Worm (Caenorhabditis elegans) whole organism, young adult: ENCODE data around the gene algn-12.

Experiments
- B0336.3 ChIP-seq: fragments of 200-800 bp; sonication (Bioruptor generic); IDR thresholded peaks from 2 replicates; pipeline ENCODE4 v1.3.6; 2022; ENCODE audit warnings: missing genetic modification characterization, missing compliant biosample characterization
- F10E7.11 ChIP-seq: sonication (generic microtip); optimal IDR thresholded peaks from 2 replicates; lab custom pipeline; 2017; ENCODE audit warnings: mild to moderate bottlenecking, missing genetic modification characterization, moderate library complexity, missing compliant biosample characterization
- F49E8.2 ChIP-seq: sonication (generic microtip); optimal IDR thresholded peaks from 3 replicates; lab custom pipeline; 2017; ENCODE audit warnings: missing genetic modification characterization, mild to moderate bottlenecking, missing compliant biosample characterization, antibody characterized with exemption, moderate library complexity; ENCODE audit not compliant: insufficient read depth
- F57C9.4 ChIP-seq: sonication (generic microtip); optimal IDR thresholded peaks from 2 replicates; lab custom pipeline; 2017; ENCODE audit warnings: mild to moderate bottlenecking, missing genetic modification characterization, missing compliant biosample characterization
- attf-5 ChIP-seq: fragments of 200-800 bp; sonication (Bioruptor generic); optimal IDR thresholded peaks from 2 replicates; lab custom pipeline; 2018; ENCODE audit warnings: mild to moderate bottlenecking, missing genetic modification characterization, missing compliant biosample characterization
- attf-6 ChIP-seq: fragments of 200-800 bp; sonication (Bioruptor generic); IDR thresholded peaks from 2 replicates; pipeline ENCODE4 v1.3.6; 2022; ENCODE audit warnings: missing genetic modification reagents, missing genetic modification characterization, missing compliant biosample characterization
- ccch-3 ChIP-seq: fragments of 200-800 bp; sonication (Bioruptor generic); optimal IDR thresholded peaks from 2 replicates; lab custom pipeline; 2018; ENCODE audit warnings: mild to moderate bottlenecking, missing genetic modification characterization, missing compliant biosample characterization
- cebp-1 ChIP-seq, 2 experiments: fragments of 200-800 bp in 1 of 2; sonication (Bioruptor generic) in 1 of 2; sonication (generic microtip) in 1 of 2; IDR thresholded peaks in 1 of 2; optimal IDR thresholded peaks in 1 of 2; 2 replicates each; pipeline versions ENCODE4 v1.3.6 to Lab custom; 2017 to 2022; ENCODE audit warnings: missing compliant biosample characterization in 2 of 2, missing genetic modification characterization in 2 of 2, mild to moderate bottlenecking in 1 of 2, missing genetic modification reagents in 1 of 2, moderate library complexity in 1 of 2
- cebp-2 ChIP-seq: fragments of 200-800 bp; sonication (Bioruptor generic); IDR thresholded peaks from 2 replicates; pipeline ENCODE4 v1.3.6; 2022; ENCODE audit warnings: missing genetic modification characterization, missing compliant biosample characterization
- die-1 ChIP-seq: sonication (generic microtip); optimal IDR thresholded peaks from 2 replicates; lab custom pipeline; 2016; ENCODE audit warnings: missing genotype, mild to moderate bottlenecking, missing genetic modification characterization, missing compliant biosample characterization
- ekl-4 ChIP-seq: fragments of 200-800 bp; sonication (Bioruptor generic); IDR thresholded peaks from 2 replicates; pipeline ENCODE4 v1.3.6; 2022; ENCODE audit warnings: missing genetic modification reagents, missing genetic modification characterization, missing compliant biosample characterization
- hmg-1.2 ChIP-seq: fragments of 200-800 bp; sonication (Bioruptor generic); IDR thresholded peaks from 2 replicates; pipeline ENCODE4 v1.3.6; 2022; ENCODE audit warnings: missing genetic modification reagents, missing genetic modification characterization, missing compliant biosample characterization
- hmg-20 ChIP-seq: fragments of 200-800 bp; sonication (Bioruptor generic); IDR thresholded peaks from 2 replicates; pipeline ENCODE4 v1.3.6; 2022; ENCODE audit warnings: missing genetic modification reagents, missing genetic modification characterization, missing compliant biosample characterization
- hsf-1 ChIP-seq: fragments of 200-800 bp; sonication (Bioruptor generic); IDR thresholded peaks from 2 replicates; pipeline ENCODE4 v1.3.6; 2022; ENCODE audit warnings: missing genetic modification reagents, missing genetic modification characterization, missing compliant biosample characterization
- let-607 ChIP-seq, 2 experiments: fragments of 200-800 bp in 1 of 2; sonication (Bioruptor generic) in 1 of 2; sonication (generic microtip) in 1 of 2; optimal IDR thresholded peaks; 2 replicates each; lab custom pipeline; 2016 to 2018; ENCODE audit warnings: mild to moderate bottlenecking in 2 of 2, missing compliant biosample characterization in 2 of 2, missing genetic modification characterization in 2 of 2, moderate library complexity in 2 of 2, missing genotype in 1 of 2
- lin-26 ChIP-seq: fragments of 200-800 bp; sonication (Bioruptor generic); IDR thresholded peaks from 2 replicates; pipeline ENCODE4 v1.3.6; 2022; ENCODE audit warnings: missing genetic modification reagents, missing genetic modification characterization, missing compliant biosample characterization
- lin-54 ChIP-seq: fragments of 200-800 bp; sonication (Bioruptor generic); optimal IDR thresholded peaks from 2 replicates; lab custom pipeline; 2018; ENCODE audit warnings: mild to moderate bottlenecking, missing genetic modification characterization, missing compliant biosample characterization
- lsl-1 ChIP-seq: fragments of 200-800 bp; sonication (Bioruptor generic); optimal IDR thresholded peaks from 2 replicates; lab custom pipeline; 2018; ENCODE audit warnings: mild to moderate bottlenecking, missing genetic modification characterization, moderate library complexity, missing compliant biosample characterization
- lsy-27 ChIP-seq: sonication (generic microtip); optimal IDR thresholded peaks from 2 replicates; lab custom pipeline; 2017; ENCODE audit warnings: missing genetic modification characterization, mild to moderate bottlenecking, missing compliant biosample characterization, antibody characterized with exemption, missing genotype, borderline replicate concordance; ENCODE audit not compliant: insufficient read depth
- madf-6 ChIP-seq: fragments of 200-800 bp; sonication (Bioruptor generic); IDR thresholded peaks from 2 replicates; pipeline ENCODE4 v1.3.6; 2022; ENCODE audit warnings: missing genetic modification reagents, missing genetic modification characterization, missing compliant biosample characterization
- mcd-1 ChIP-seq: fragments of 200-800 bp; sonication (Bioruptor generic); IDR thresholded peaks from 2 replicates; pipeline ENCODE4 v1.3.6; 2022; ENCODE audit warnings: missing genetic modification reagents, missing genetic modification characterization, missing compliant biosample characterization
- nfyb-1 ChIP-seq: fragments of 200-800 bp; sonication (Bioruptor generic); IDR thresholded peaks from 2 replicates; pipeline ENCODE4 v1.3.6; 2022; ENCODE audit warnings: missing genetic modification reagents, missing genetic modification characterization, missing compliant biosample characterization
- nhr-179 ChIP-seq: sonication (generic microtip); optimal IDR thresholded peaks from 2 replicates; lab custom pipeline; 2016; ENCODE audit warnings: mild to moderate bottlenecking, missing genetic modification characterization, missing compliant biosample characterization
- nhr-27 ChIP-seq: fragments of 200-800 bp; sonication (Bioruptor generic); optimal IDR thresholded peaks from 2 replicates; lab custom pipeline; 2018; ENCODE audit warnings: mild to moderate bottlenecking, missing genetic modification characterization, moderate library complexity, missing compliant biosample characterization
- nhr-80 ChIP-seq: sonication (generic microtip); optimal IDR thresholded peaks from 2 replicates; lab custom pipeline; 2016; ENCODE audit warnings: missing genetic modification characterization, missing compliant biosample characterization
- pbrm-1 ChIP-seq: fragments of 200-800 bp; sonication (Bioruptor generic); IDR thresholded peaks from 2 replicates; pipeline ENCODE4 v1.3.6; 2022; ENCODE audit warnings: missing genetic modification reagents, missing genetic modification characterization, missing compliant biosample characterization
- sea-2 ChIP-seq: fragments of 200-800 bp; sonication (Bioruptor generic); IDR thresholded peaks from 2 replicates; pipeline ENCODE4 v1.3.6; 2022; ENCODE audit warnings: missing genetic modification characterization, missing compliant biosample characterization
- snpc-1.1 ChIP-seq: sonication (generic microtip); optimal IDR thresholded peaks from 2 replicates; lab custom pipeline; 2017; ENCODE audit warnings: missing genetic modification characterization, mild to moderate bottlenecking, missing compliant biosample characterization, antibody characterized with exemption, moderate library complexity, missing genotype, missing genetic modification reagents; ENCODE audit not compliant: insufficient read depth
- snpc-4 ChIP-seq, 5 experiments: fragments of 150-350 bp in 1 of 5; sonication (generic microtip) in 4 of 5; optimal IDR thresholded peaks; 2 replicates each; lab custom pipeline; 2014 to 2018; ENCODE audit warnings: missing genetic modification characterization in 5 of 5, missing biosample characterization in 3 of 5, antibody characterized with exemption in 2 of 5, mild to moderate bottlenecking in 2 of 5, missing compliant biosample characterization in 2 of 5, missing genotype in 2 of 5, moderate library complexity in 2 of 5, missing genetic modification reagents in 1 of 5
- somi-1 ChIP-seq: fragments of 200-800 bp; sonication (Bioruptor generic); optimal IDR thresholded peaks from 2 replicates; lab custom pipeline; 2018; ENCODE audit warnings: mild to moderate bottlenecking, missing genetic modification characterization, missing compliant biosample characterization
- tbx-9 ChIP-seq: sonication (generic microtip); optimal IDR thresholded peaks from 2 replicates; lab custom pipeline; 2016; ENCODE audit warnings: borderline replicate concordance, missing genetic modification characterization, inconsistent platforms, missing compliant biosample characterization
- unc-130 ChIP-seq: sonication (generic microtip); optimal IDR thresholded peaks from 2 replicates; lab custom pipeline; 2016; ENCODE audit warnings: missing genetic modification reagents, missing genetic modification characterization, missing compliant biosample characterization
- xnd-1 ChIP-seq: sonication (generic microtip); optimal IDR thresholded peaks from 2 replicates; lab custom pipeline; 2016; ENCODE audit warnings: missing genotype, missing genetic modification reagents, missing genetic modification characterization, missing compliant biosample characterization

Gene algn-12

ce11 chrV:8012032-8012431 lies 22.9 kb upstream of the algn-12 start, which contains the start of gene rpb-9 (continued):
- TF ChIP-seq B0336.3 = peak; percentile 27; the same call in 1 of the 2 replicates
- no peak for TF ChIP-seq ccch-3 (GFP tag; lab: Kevin White, UChicago)
- TF ChIP-seq let-607 (tag; optimal IDR thresholded peaks at IDR 0.05; lab: Kevin White, UChicago) = no peak
- TF ChIP-seq die-1 = peak; percentile 14
- no peak for TF ChIP-seq nhr-179
- TF ChIP-seq snpc-1.1 = peak; percentile 10
- no peak for TF ChIP-seq cebp-2 (GFP tag; lab: Robert Waterston, UW)
- TF ChIP-seq tbx-9 (tag; lab: Kevin White, UChicago) = no peak
- peak; percentile 30 for TF ChIP-seq F49E8.2 (tag; lab: Kevin White, UChicago)
- TF ChIP-seq nfyb-1 (GFP tag; lab: Robert Waterston, UW) = 0 out of 2 replicates have a peak, but pooled peaks have one; percentile 16
- no peak for TF ChIP-seq somi-1 (GFP tag; lab: Kevin White, UChicago)
- no peak for TF ChIP-seq F57C9.4 (tag; lab: Kevin White, UChicago)

- TF ChIP-seq lsy-27 (tag; lab: Kevin White, UChicago) = no peak
- peak; percentile 34 for TF ChIP-seq attf-5 (GFP tag; lab: Kevin White, UChicago)
- no peak for TF ChIP-seq sea-2 (GFP tag; lab: Robert Waterston, UW)
- TF ChIP-seq F10E7.11 (tag; lab: Kevin White, UChicago) = no peak
- TF ChIP-seq cebp-1 (GFP tag; IDR thresholded peaks at IDR 0.05; lab: Robert Waterston, UW) = no peak
- TF ChIP-seq cebp-1 (tag; optimal IDR thresholded peaks at IDR 0.05; lab: Kevin White, UChicago) = peak; percentile 9
- TF ChIP-seq ekl-4 (GFP tag; lab: Robert Waterston, UW) = no peak
- TF ChIP-seq nhr-27 (tag; lab: Kevin White, UChicago) = no peak
- no peak for TF ChIP-seq unc-130
- TF ChIP-seq madf-6 (GFP tag; lab: Robert Waterston, UW) = no peak; the same call in 1 of the 2 replicates
- no peak for TF ChIP-seq ccch-3 (GFP tag; lab: Kevin White, UChicago)
- no peak for TF ChIP-seq snpc-4 (GFP tag; optimal IDR thresholded peaks at IDR 0.05; lab: Kevin White, UChicago)
- peak in 1 of 4 experiments; percentile 39 for TF ChIP-seq snpc-4 (tag; optimal IDR thresholded peaks at IDR 0.05; lab: Kevin White, UChicago)
- no peak for TF ChIP-seq lin-54
- peak; percentile 61 for TF ChIP-seq mcd-1
- TF ChIP-seq hmg-20 = no peak
- peak; percentile 38 for TF ChIP-seq nhr-80 (tag; lab: Kevin White, UChicago)
- TF ChIP-seq, all 124 proteins: peak for 5
Observed at ce11 chrV:8013901-8014388, 21.0 kb upstream of the algn-12 start, which contains the start of gene Y97E10AR.6. TSS of gene Y97E10AR.6 (minus strand) at chrV:8013951.

ce11 chrV:8014710-8015314 lies 20.1 kb upstream of the algn-12 start:
- peak; percentile 8; the same call in 1 of the 2 replicates for TF ChIP-seq madf-6 (GFP tag; lab: Robert Waterston, UW)
- TF ChIP-seq lin-26 (GFP tag; lab: Robert Waterston, UW) = 0 out of 2 replicates have a peak, but pooled peaks have one; percentile 26
- peak; percentile 47; the same call in 1 of the 2 replicates for TF ChIP-seq attf-6 (GFP tag; lab: Robert Waterston, UW)
- TF ChIP-seq snpc-4 (GFP tag; optimal IDR thresholded peaks at IDR 0.05; lab: Kevin White, UChicago) = peak; percentile 74
- peak in 3 of 4 experiments; percentile 90 to 97 (median 95) for TF ChIP-seq snpc-4 (tag; optimal IDR thresholded peaks at IDR 0.05; lab: Kevin White, UChicago)
- TF ChIP-seq xnd-1 = peak; percentile 3
- peak; percentile 82 for TF ChIP-seq hmg-1.2 (GFP tag; lab: Robert Waterston, UW)
- TF ChIP-seq pbrm-1 (GFP tag; lab: Robert Waterston, UW) = peak; percentile 63
- peak; percentile 40; the same call in 1 of the 2 replicates for TF ChIP-seq hsf-1 (GFP tag; lab: Robert Waterston, UW)
- TF ChIP-seq snpc-1.1 = peak; percentile 85
- TF ChIP-seq lsl-1 (GFP tag; lab: Kevin White, UChicago) = peak; percentile 35
